Worm (Caenorhabditis elegans) whole organism, L2 larva: Measurements from ENCODE around the gene D1079.1.

Experiments
- C34F6.9 ChIP-seq: fragments of 150-350 bp; optimal IDR thresholded peaks from 2 replicates; lab custom pipeline; 2014; ENCODE audit warnings: missing biosample characterization, missing genetic modification characterization
- Y55F3AM.14 ChIP-seq: fragments of 200-800 bp; sonication (Bioruptor generic); optimal IDR thresholded peaks from 2 replicates; lab custom pipeline; 2018; ENCODE audit warnings: mild to moderate bottlenecking, missing genetic modification characterization, missing compliant biosample characterization
- ZK546.5 ChIP-seq: sonication (generic microtip); optimal IDR thresholded peaks from 2 replicates; lab custom pipeline; 2017; ENCODE audit warnings: missing biosample characterization, missing genetic modification characterization
- alr-1 ChIP-seq: fragments of 150-350 bp; optimal IDR thresholded peaks from 2 replicates; lab custom pipeline; 2014; ENCODE audit warnings: missing biosample characterization, missing genetic modification characterization
- aly-2 ChIP-seq: fragments of 150-350 bp; optimal IDR thresholded peaks from 2 replicates; lab custom pipeline; 2014; ENCODE audit warnings: missing biosample characterization, missing genetic modification characterization
- ama-1 ChIP-seq: fragments of 150-350 bp; optimal IDR thresholded peaks from 2 replicates; lab custom pipeline; 2018; ENCODE audit warnings: inconsistent platforms
- blmp-1 ChIP-seq: sonication (generic microtip); optimal IDR thresholded peaks from 2 replicates; lab custom pipeline; 2017; ENCODE audit warnings: missing genetic modification characterization, mild to moderate bottlenecking, missing compliant biosample characterization, antibody characterized with exemption, moderate library complexity; ENCODE audit not compliant: insufficient read depth
- ceh-82 ChIP-seq: fragments of 150-350 bp; optimal IDR thresholded peaks from 2 replicates; lab custom pipeline; 2014; ENCODE audit warnings: missing biosample characterization, missing genetic modification characterization
- crh-2 ChIP-seq: sonication (generic microtip); optimal IDR thresholded peaks from 2 replicates; lab custom pipeline; 2017; ENCODE audit warnings: missing biosample characterization, missing genetic modification characterization
- dmd-4 ChIP-seq: sonication (generic microtip); optimal IDR thresholded peaks from 2 replicates; lab custom pipeline; 2017; ENCODE audit warnings: missing biosample characterization, missing genetic modification characterization
- egl-27 ChIP-seq: sonication (generic microtip); optimal IDR thresholded peaks from 3 replicates; lab custom pipeline; 2017; ENCODE audit warnings: missing biosample characterization, missing genetic modification reagents, missing genetic modification characterization
- elt-1 ChIP-seq: fragments of 150-350 bp; optimal IDR thresholded peaks from 2 replicates; lab custom pipeline; 2014; ENCODE audit warnings: missing biosample characterization, missing genetic modification characterization
- elt-3 ChIP-seq: sonication (generic microtip); optimal IDR thresholded peaks from 2 replicates; lab custom pipeline; 2017; ENCODE audit warnings: missing biosample characterization, missing genetic modification characterization
- gmeb-1 ChIP-seq: fragments of 150-350 bp; optimal IDR thresholded peaks from 2 replicates; lab custom pipeline; 2014; ENCODE audit warnings: missing biosample characterization, missing genetic modification characterization
- lin-11 ChIP-seq: fragments of 150-350 bp; sonication (generic microtip); optimal IDR thresholded peaks from 2 replicates; lab custom pipeline; 2014; ENCODE audit warnings: missing biosample characterization, missing genetic modification characterization, inconsistent platforms, mixed read lengths
- lin-13 ChIP-seq: fragments of 150-350 bp; optimal IDR thresholded peaks from 2 replicates; lab custom pipeline; 2014; ENCODE audit warnings: missing biosample characterization, missing genetic modification reagents, missing genetic modification characterization
- lin-39 ChIP-seq: fragments of 150-350 bp; optimal IDR thresholded peaks from 2 replicates; lab custom pipeline; 2014; ENCODE audit warnings: missing biosample characterization, missing genetic modification reagents, missing genetic modification characterization
- mab-5 ChIP-seq: fragments of 150-350 bp; optimal IDR thresholded peaks from 2 replicates; lab custom pipeline; 2014; ENCODE audit warnings: missing biosample characterization, missing genetic modification characterization
- mbf-1 ChIP-seq: sonication (generic microtip); optimal IDR thresholded peaks from 2 replicates; lab custom pipeline; 2017; ENCODE audit warnings: missing biosample characterization, missing genetic modification characterization
- mdl-1 ChIP-seq, 2 experiments: fragments of 150-350 bp in 1 of 2; sonication (generic microtip) in 1 of 2; optimal IDR thresholded peaks; 2 replicates each; lab custom pipeline; 2017; ENCODE audit warnings: missing biosample characterization in 2 of 2, missing genetic modification characterization in 2 of 2
- nhr-10 ChIP-seq: sonication (generic microtip); optimal IDR thresholded peaks from 2 replicates; lab custom pipeline; 2017; ENCODE audit warnings: missing biosample characterization, missing genetic modification characterization
- nhr-11 ChIP-seq: fragments of 150-350 bp; optimal IDR thresholded peaks from 2 replicates; lab custom pipeline; 2014; ENCODE audit warnings: missing biosample characterization, missing genetic modification characterization
- nhr-12 ChIP-seq: fragments of 150-350 bp; optimal IDR thresholded peaks from 2 replicates; lab custom pipeline; 2014; ENCODE audit warnings: missing biosample characterization, missing genetic modification characterization
- nhr-21 ChIP-seq: fragments of 150-350 bp; optimal IDR thresholded peaks from 2 replicates; lab custom pipeline; 2014; ENCODE audit warnings: missing biosample characterization, missing genetic modification characterization
- nhr-23 ChIP-seq: fragments of 150-350 bp; optimal IDR thresholded peaks from 2 replicates; lab custom pipeline; 2014; ENCODE audit warnings: missing biosample characterization, missing genetic modification reagents, missing genetic modification characterization
- nhr-237 ChIP-seq: fragments of 150-350 bp; optimal IDR thresholded peaks from 2 replicates; lab custom pipeline; 2014; ENCODE audit warnings: missing biosample characterization, missing genetic modification characterization
- nhr-25 ChIP-seq: fragments of 150-350 bp; sonication (generic microtip); optimal IDR thresholded peaks from 3 replicates; lab custom pipeline; 2014; ENCODE audit warnings: missing biosample characterization, missing genetic modification characterization
- nhr-6 ChIP-seq: fragments of 150-350 bp; optimal IDR thresholded peaks from 2 replicates; lab custom pipeline; 2014; ENCODE audit warnings: missing biosample characterization, missing genetic modification characterization
- peb-1 ChIP-seq: fragments of 150-350 bp; optimal IDR thresholded peaks from 2 replicates; lab custom pipeline; 2014; ENCODE audit warnings: missing biosample characterization, missing genetic modification characterization
- sem-4 ChIP-seq: fragments of 150-350 bp; optimal IDR thresholded peaks from 2 replicates; lab custom pipeline; 2014; ENCODE audit warnings: missing biosample characterization, missing genetic modification reagents, missing genetic modification characterization
- skn-1 ChIP-seq: sonication (generic microtip); optimal IDR thresholded peaks from 2 replicates; lab custom pipeline; 2017; ENCODE audit warnings: missing biosample characterization, missing genetic modification characterization
- sma-3 ChIP-seq: sonication (generic microtip); optimal IDR thresholded peaks from 2 replicates; lab custom pipeline; 2016; ENCODE audit warnings: missing genetic modification reagents, missing genetic modification characterization, missing compliant biosample characterization
- snpc-4 ChIP-seq: fragments of 150-350 bp; optimal IDR thresholded peaks from 2 replicates; lab custom pipeline; 2014; ENCODE audit warnings: missing biosample characterization, missing genetic modification characterization
- unc-39 ChIP-seq: fragments of 150-350 bp; optimal IDR thresholded peaks from 2 replicates; lab custom pipeline; 2014; ENCODE audit warnings: missing biosample characterization, missing genetic modification characterization
- unc-62 ChIP-seq: fragments of 150-350 bp; optimal IDR thresholded peaks from 2 replicates; lab custom pipeline; 2014; ENCODE audit warnings: missing biosample characterization, missing genetic modification reagents, missing genetic modification characterization
- zag-1 ChIP-seq: fragments of 150-350 bp; optimal IDR thresholded peaks from 2 replicates; lab custom pipeline; 2014; ENCODE audit warnings: missing biosample characterization, missing genetic modification characterization
- ztf-11 ChIP-seq: sonication (generic microtip); optimal IDR thresholded peaks from 2 replicates; lab custom pipeline; 2017; ENCODE audit warnings: missing biosample characterization, missing genetic modification characterization
- ztf-4 ChIP-seq: fragments of 150-350 bp; optimal IDR thresholded peaks from 2 replicates; lab custom pipeline; 2014; ENCODE audit warnings: missing biosample characterization, missing genetic modification characterization

Gene D1079.1

DNA sequence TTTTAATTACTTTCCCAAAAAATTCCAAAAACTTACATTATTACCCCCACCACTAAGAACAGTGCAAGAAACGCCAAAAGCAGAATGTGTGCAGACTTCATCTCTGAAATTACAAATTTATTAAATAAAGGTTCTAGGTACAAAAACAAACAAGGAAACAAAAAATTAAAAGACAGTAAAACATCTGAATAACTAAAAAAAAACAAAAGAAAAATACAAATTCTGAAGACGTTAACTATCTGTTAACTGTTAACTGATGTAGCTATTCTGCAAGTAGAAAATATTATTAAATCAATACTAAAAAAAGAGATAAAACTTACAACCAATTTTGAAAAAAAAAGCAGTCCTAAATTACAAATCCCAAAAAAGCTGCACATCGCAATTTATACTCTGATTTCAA is 31.5 kb upstream of the D1079.1 start, which contains the start of gene R160.13:
Gene R160.13, minus strand, starts transcription at position 101 of the 400 bp plus-strand sequence.
- no peak for TF ChIP-seq nhr-10 (tag; lab: Kevin White, UChicago)
- no peak for TF ChIP-seq ama-1 (lab: Kevin White, UChicago)
- no peak for TF ChIP-seq gmeb-1 (tag; lab: Kevin White, UChicago)
- TF ChIP-seq C34F6.9 (tag; lab: Kevin White, UChicago), result no peak
- no peak for TF ChIP-seq nhr-11 (tag; lab: Kevin White, UChicago)
- TF ChIP-seq elt-1 (tag; lab: Kevin White, UChicago), result no peak
- TF ChIP-seq unc-62 (GFP tag; lab: Kevin White, UChicago), result no peak
- no peak for TF ChIP-seq nhr-237 (tag; lab: Kevin White, UChicago)
- TF ChIP-seq peb-1 (tag; lab: Kevin White, UChicago), result no peak

- TF ChIP-seq sma-3 (GFP tag; lab: Kevin White, UChicago), result no peak
- TF ChIP-seq aly-2 (tag; lab: Kevin White, UChicago), result no peak
- no peak for TF ChIP-seq unc-39 (tag; lab: Kevin White, UChicago)
- TF ChIP-seq nhr-23 (tag; lab: Kevin White, UChicago), result no peak
- no peak for TF ChIP-seq lin-11 (tag; lab: Kevin White, UChicago)
- no peak for TF ChIP-seq egl-27 (tag; lab: Kevin White, UChicago)
- TF ChIP-seq lin-13, result no peak
- no peak for TF ChIP-seq nhr-237 (tag; lab: Kevin White, UChicago)
- no peak for TF ChIP-seq snpc-4 (tag; lab: Kevin White, UChicago)
- no peak for TF ChIP-seq nhr-21 (tag; lab: Kevin White, UChicago)
- TF ChIP-seq nhr-11 (tag; lab: Kevin White, UChicago), result no peak
- TF ChIP-seq ceh-82 (tag; lab: Kevin White, UChicago), result no peak
- no peak for TF ChIP-seq nhr-12
These were observed 31.0 kb upstream of the D1079.1 start, which contains the start of gene R160.14 for ce11 chrX:4371988-4372387. Gene R160.14 (minus strand): TSS chrX:4372088.

DNA sequence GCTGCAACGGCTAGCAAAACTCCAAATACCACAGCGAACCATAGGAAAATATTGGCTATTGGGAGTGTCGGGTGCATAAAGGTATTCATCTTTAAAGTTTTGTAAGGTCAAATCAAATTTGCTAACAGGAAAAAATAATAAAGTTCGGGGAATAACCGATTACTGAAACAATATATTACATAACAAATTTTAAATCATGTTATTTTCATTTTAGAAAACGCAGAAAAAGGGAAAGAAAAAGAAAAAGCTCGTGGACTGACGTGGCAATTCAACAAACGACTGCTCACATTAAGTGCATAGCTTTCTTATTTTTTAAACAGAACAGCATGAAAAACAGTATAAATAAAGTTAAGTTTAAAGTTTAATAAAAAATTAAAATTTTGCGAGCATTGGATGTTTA is 29.8 kb upstream of the D1079.1 start, which contains the start of gene R160.6:
Gene R160.6, minus strand, starts transcription at position 101 of the 400 bp plus-strand sequence.
- TF ChIP-seq peb-1 (tag; lab: Kevin White, UChicago) (no peak), ztf-11 (no peak), lin-13 (no peak), dmd-4 (tag; lab: Kevin White, UChicago) (no peak), C34F6.9 (tag; lab: Kevin White, UChicago) (no peak), mbf-1 (no peak), aly-2 (tag; lab: Kevin White, UChicago) (no peak), lin-11 (tag; lab: Kevin White, UChicago) (no peak), crh-2 (tag; lab: Kevin White, UChicago) (no peak), nhr-6 (tag; lab: Kevin White, UChicago) (no peak), Y55F3AM.14 (GFP tag; lab: Kevin White, UChicago) (no peak)

ce11 chrX:4376801-4377200 is 26.2 kb upstream of the D1079.1 start, which contains the start of gene R160.2:
Gene R160.2 (minus strand): TSS chrX:4376901.
- no peak for TF ChIP-seq skn-1
- no peak for TF ChIP-seq ZK546.5 (tag; lab: Kevin White, UChicago)
- no peak for TF ChIP-seq blmp-1 (tag; lab: Kevin White, UChicago)
- no peak for TF ChIP-seq Y55F3AM.14 (GFP tag; lab: Kevin White, UChicago)
- TF ChIP-seq mab-5 (tag; lab: Kevin White, UChicago), result no peak
- no peak for TF ChIP-seq nhr-23 (tag; lab: Kevin White, UChicago)
- no peak for TF ChIP-seq crh-2 (tag; lab: Kevin White, UChicago)
- no peak for TF ChIP-seq egl-27 (tag; lab: Kevin White, UChicago)

ce11 chrX:4377689-4378088 is 25.3 kb upstream of the D1079.1 start, which contains the start of gene R160.12:
Gene R160.12 (minus strand): TSS chrX:4377789.
- TF ChIP-seq elt-3 (tag; lab: Kevin White, UChicago) (no peak), gmeb-1 (tag; lab: Kevin White, UChicago) (no peak), lin-39 (no peak), mdl-1 (tag; optimal IDR thresholded peaks at IDR 0.05; lab: Kevin White, UChicago) (no peak), lin-13 (no peak), alr-1 (tag; lab: Kevin White, UChicago) (no peak), sem-4 (tag; lab: Kevin White, UChicago) (no peak), nhr-6 (tag; lab: Kevin White, UChicago) (no peak), nhr-25 (tag; lab: Kevin White, UChicago) (no peak), dmd-4 (tag; lab: Kevin White, UChicago) (no peak), ztf-4 (no peak), egl-27 (tag; lab: Kevin White, UChicago) (no peak), snpc-4 (tag; lab: Kevin White, UChicago) (no peak), zag-1 (no peak), aly-2 (tag; lab: Kevin White, UChicago) (no peak), blmp-1 (tag; lab: Kevin White, UChicago) (no peak), nhr-10 (tag; lab: Kevin White, UChicago) (no peak)
